Fruit fly (Drosophila melanogaster) S2 (cell line): Measurements from ENCODE around the gene CG13239.

Experiments
- CG8478 ChIP-seq: fragments of >200 bp; optimal IDR thresholded peaks from 2 replicates; lab custom pipeline; 2018
- CTCF ChIP-seq, 2 experiments: fragments of >200 bp; optimal IDR thresholded peaks; 2 replicates each; lab custom pipeline; 2018

DNA sequence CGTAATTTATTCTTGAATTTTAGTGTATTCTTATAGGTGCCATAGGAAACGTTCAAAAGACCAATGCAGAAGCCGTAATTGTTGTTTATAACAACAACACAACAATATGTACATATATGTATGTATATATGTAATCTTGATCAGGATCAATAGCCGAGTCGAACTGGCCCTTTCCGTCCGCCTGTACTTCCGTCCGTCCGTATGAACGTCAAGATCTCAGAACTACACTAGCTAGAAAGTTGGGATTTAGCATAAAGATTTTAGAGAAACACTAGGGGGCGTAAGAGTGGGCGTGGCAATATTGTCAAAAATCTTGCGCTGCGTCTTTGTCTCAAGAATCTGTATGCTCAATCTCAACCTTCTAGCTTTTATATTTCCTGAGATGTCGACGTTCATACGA lies 23.9 kb downstream of the CG13239 start:
- no peak for TF ChIP-seq CG8478 (lab: Kevin White, UChicago)
- TF ChIP-seq CTCF (optimal IDR thresholded peaks at IDR 0.05; lab: Kevin White, UChicago) = no peak
